Worm (Caenorhabditis elegans) whole organism, L4/young adult: Measurements from ENCODE around the gene K01A2.10.

Experiments used
- W03F9.2 ChIP-seq: fragments of 150-350 bp; optimal IDR thresholded peaks from 2 replicates; lab custom pipeline; 2014; ENCODE audit warnings: missing biosample characterization, missing genetic modification characterization
- dao-5 ChIP-seq: sonication (generic microtip); optimal IDR thresholded peaks from 2 replicates; lab custom pipeline; 2016; ENCODE audit warnings: missing genotype, missing genetic modification characterization, moderate library complexity, missing compliant biosample characterization

- TF ChIP-seq W03F9.2 (tag; lab: Kevin White, UChicago), result no peak
- no peak for TF ChIP-seq dao-5 (tag; lab: Kevin White, UChicago)
These were observed 2.1 kb downstream of the K01A2.10 start for ce11 chrII:320783-321182.
